Fruit fly (Drosophila melanogaster): Measurements from ENCODE around the gene Dtwd2.

Dtwd2 gene

dm6 chr3R:7249460-7249859 is at the start of gene Dtwd2, which contains the start of gene CG1227 (continued):
- TF ChIP-seq fkh (GFP tag; optimal IDR thresholded peaks at IDR 0.05): no peak
- peak; percentile 93 for TF ChIP-seq lz (GFP tag; optimal IDR thresholded peaks at IDR 0.05)
- TF ChIP-seq Hr39 (GFP tag; optimal IDR thresholded peaks at IDR 0.05): peak; percentile 82
- peak; percentile 90 for TF ChIP-seq Sox14 (GFP tag; optimal IDR thresholded peaks at IDR 0.05)
- TF ChIP-seq Gug (GFP tag; IDR thresholded peaks at IDR 0.05): peak; percentile 95
- peak; percentile 76 for TF ChIP-seq Sox15 (GFP tag; optimal IDR thresholded peaks at IDR 0.05)
- TF ChIP-seq Blimp-1 (GFP tag; optimal IDR thresholded peaks at IDR 0.05): peak; percentile 79
- TF ChIP-seq net (GFP tag; optimal IDR thresholded peaks at IDR 0.05): peak; percentile 94

- no peak for TF ChIP-seq vri (GFP tag; optimal IDR thresholded peaks at IDR 0.05)
- no peak for TF ChIP-seq Smox (GFP tag; optimal IDR thresholded peaks at IDR 0.05)
- no peak for TF ChIP-seq CG11294 (GFP tag; IDR thresholded peaks at IDR 0.05)
Measured at dm6 chr3R:7199849-7200248, 49.7 kb upstream of the Dtwd2 start.

DNA sequence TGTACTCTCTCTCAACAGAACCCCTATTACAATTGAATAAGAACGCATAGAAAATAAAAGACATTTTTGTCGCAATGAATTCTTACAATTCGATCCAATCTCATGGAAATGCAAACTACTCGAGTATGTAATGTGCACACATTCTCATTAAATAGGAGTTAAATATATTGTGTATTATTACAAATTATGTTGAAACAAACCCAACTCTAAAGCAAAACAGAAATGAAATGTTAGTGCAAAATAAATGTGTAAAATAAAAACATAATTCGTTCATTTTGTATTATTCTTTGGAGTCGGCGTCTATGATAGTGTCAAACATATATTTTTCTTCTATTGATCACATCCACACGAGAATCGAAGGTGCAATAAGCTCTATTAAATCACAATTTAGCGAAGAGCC is 48.9 kb upstream of the Dtwd2 start, which contains the start of gene CG14609:
Gene CG14609, plus strand, starts transcription at position 301 of the 400 bp plus-strand sequence.
- no peak for TF ChIP-seq lz (GFP tag; optimal IDR thresholded peaks at IDR 0.05)
- TF ChIP-seq fd85E (GFP tag; optimal IDR thresholded peaks at IDR 0.05): no peak
- TF ChIP-seq Hr38 (GFP tag; optimal IDR thresholded peaks at IDR 0.05): no peak
- no peak for TF ChIP-seq cyc (GFP tag; optimal IDR thresholded peaks at IDR 0.05)
- TF ChIP-seq ss (GFP tag; optimal IDR thresholded peaks at IDR 0.05): no peak
- TF ChIP-seq Eip78C (GFP tag): no peak
- TF ChIP-seq Hr39 (GFP tag; optimal IDR thresholded peaks at IDR 0.05): no peak
- no peak for TF ChIP-seq fkh (GFP tag; optimal IDR thresholded peaks at IDR 0.05)
- TF ChIP-seq net (GFP tag; optimal IDR thresholded peaks at IDR 0.05): no peak
- TF ChIP-seq esn (GFP tag; optimal IDR thresholded peaks at IDR 0.05): no peak
- TF ChIP-seq CG7368 (GFP tag; optimal IDR thresholded peaks at IDR 0.05): no peak
- TF ChIP-seq dsx (GFP tag; optimal IDR thresholded peaks at IDR 0.05; ENCODE audit: poor library complexity, severe bottlenecking): no peak
- TF ChIP-seq Hr4 (GFP tag; optimal IDR thresholded peaks at IDR 0.05): no peak

DNA sequence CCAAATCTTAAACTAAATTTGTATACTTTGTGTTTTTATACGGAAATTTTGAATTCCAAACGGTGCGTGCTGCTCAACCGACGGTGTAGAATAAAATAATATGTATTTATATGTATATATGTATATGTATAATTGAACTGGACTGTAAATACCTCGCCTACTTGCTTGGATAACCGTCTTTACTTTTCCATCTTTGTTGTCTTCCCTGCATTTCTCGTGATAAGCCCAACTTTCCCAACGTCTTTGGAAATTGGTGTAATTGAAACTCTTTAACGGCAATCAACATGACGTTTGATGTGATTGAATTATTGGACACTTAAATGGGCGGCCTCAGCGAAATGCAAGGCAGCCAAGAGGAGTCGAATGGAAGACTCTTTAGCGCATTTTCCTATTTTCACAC is 41.3 kb upstream of the Dtwd2 start, which contains the start of gene CG1288:
Gene CG1288, minus strand, starts transcription at position 101 of the 400 bp plus-strand sequence.
- TF ChIP-seq CG3919 (GFP tag; optimal IDR thresholded peaks at IDR 0.05): no peak
- TF ChIP-seq CG16779 (tag; optimal IDR thresholded peaks at IDR 0.05): no peak
- TF ChIP-seq CG9139 (GFP tag; optimal IDR thresholded peaks at IDR 0.05): no peak
- TF ChIP-seq CG10631 (GFP tag; optimal IDR thresholded peaks at IDR 0.05): no peak
- TF ChIP-seq CG31627 (GFP tag; optimal IDR thresholded peaks at IDR 0.05): no peak
- no peak for TF ChIP-seq CG15336 (GFP tag; IDR thresholded peaks at IDR 0.05)
- TF ChIP-seq topi (GFP tag; optimal IDR thresholded peaks at IDR 0.05): no peak
- no peak for TF ChIP-seq svp (GFP tag)
- TF ChIP-seq Hr38 (GFP tag; optimal IDR thresholded peaks at IDR 0.05): no peak
- no peak for TF ChIP-seq Ets21C (GFP tag; optimal IDR thresholded peaks at IDR 0.05)
- no peak for TF ChIP-seq CG6276 (GFP tag; optimal IDR thresholded peaks at IDR 0.05)
- no peak for TF ChIP-seq fd85E (GFP tag; optimal IDR thresholded peaks at IDR 0.05)
- TF ChIP-seq spab (GFP tag; optimal IDR thresholded peaks at IDR 0.05): no peak
- no peak for TF ChIP-seq acj6 (GFP tag; optimal IDR thresholded peaks at IDR 0.05)
- no peak for TF ChIP-seq CG4318 (GFP tag; optimal IDR thresholded peaks at IDR 0.05)
- TF ChIP-seq lz (GFP tag; optimal IDR thresholded peaks at IDR 0.05): no peak
- no peak for TF ChIP-seq Sox14 (GFP tag; optimal IDR thresholded peaks at IDR 0.05)
- TF ChIP-seq Gug (GFP tag; IDR thresholded peaks at IDR 0.05): no peak

- no peak for TF ChIP-seq CG6808 (GFP tag; optimal IDR thresholded peaks at IDR 0.05)
- no peak for TF ChIP-seq fd85E (GFP tag; optimal IDR thresholded peaks at IDR 0.05)
- TF ChIP-seq CG10631 (GFP tag; optimal IDR thresholded peaks at IDR 0.05): no peak
- peak; percentile 12 for TF ChIP-seq vri (GFP tag; optimal IDR thresholded peaks at IDR 0.05)
- TF ChIP-seq fkh (GFP tag; optimal IDR thresholded peaks at IDR 0.05): peak; percentile 56
- 0 out of 3 replicates have a peak, but pooled peaks have one; percentile 7 for TF ChIP-seq eg (GFP tag; IDR thresholded peaks at IDR 0.05)
- no peak for TF ChIP-seq CG8632 (GFP tag; optimal IDR thresholded peaks at IDR 0.05)
- TF ChIP-seq Hr4 (GFP tag; optimal IDR thresholded peaks at IDR 0.05): no peak
Measured at dm6 chr3R:7216924-7217529, 32.6 kb upstream of the Dtwd2 start, which contains the start of gene CG14606. CG14606 (minus strand) TSS chr3R:7217083.

Measured in whole organism, prepupa.